Fruit fly (Drosophila melanogaster) whole organism, embryonic: ENCODE data around the gene CG6094.
A peak's percentile ranks its signal among the peaks of the same experiment; 100 is the strongest.

Experiments
- B-H2 ChIP-seq: fragments of 200-800 bp; sonication (Bioruptor generic); optimal IDR thresholded peaks from 2 replicates; lab custom pipeline; 2018; ENCODE audit warnings: missing biosample characterization, mild to moderate bottlenecking, missing genetic modification characterization
- Bdp1 ChIP-seq: fragments of 200-800 bp; sonication (Bioruptor generic); optimal IDR thresholded peaks from 3 replicates; lab custom pipeline; 2016; ENCODE audit warnings: missing biosample characterization, missing genetic modification characterization
- Blimp-1 ChIP-seq: fragments of 200-800 bp; sonication (Bioruptor generic); optimal IDR thresholded peaks from 3 replicates; lab custom pipeline; 2018; ENCODE audit warnings: missing biosample characterization, missing genetic modification characterization, mild to moderate bottlenecking, moderate library complexity, missing genetic modification reagents
- Bteb2 ChIP-seq: fragments of 200-800 bp; sonication (Bioruptor generic); optimal IDR thresholded peaks from 2 replicates; lab custom pipeline; 2016; ENCODE audit warnings: missing biosample characterization, missing genetic modification characterization
- CG11085 ChIP-seq: fragments of 200-800 bp; sonication (Bioruptor generic); IDR thresholded peaks from 2 replicates; pipeline ENCODE4 v1.3.6; 2022; ENCODE audit warnings: missing biosample characterization, missing genetic modification characterization
- CG11456 ChIP-seq: fragments of 200-800 bp; sonication (Bioruptor generic); IDR thresholded peaks from 3 replicates; pipeline ENCODE4 v1.3.6; 2022; ENCODE audit warnings: missing biosample characterization, missing genetic modification characterization
- CG11504 ChIP-seq: fragments of 200-800 bp; sonication (Bioruptor generic); optimal IDR thresholded peaks from 3 replicates; lab custom pipeline; 2019; ENCODE audit warnings: missing biosample characterization, mild to moderate bottlenecking, missing genetic modification characterization, moderate library complexity
- CG12104 ChIP-seq: fragments of 200-800 bp; sonication (Bioruptor generic); optimal IDR thresholded peaks from 3 replicates; lab custom pipeline; 2016; ENCODE audit warnings: missing biosample characterization, missing genetic modification characterization
- CG12219 ChIP-seq: fragments of 200-800 bp; sonication (Bioruptor generic); optimal IDR thresholded peaks from 3 replicates; lab custom pipeline; 2018; ENCODE audit warnings: missing biosample characterization, mild to moderate bottlenecking, missing genetic modification characterization
- CG12769 ChIP-seq: fragments of 200-800 bp; sonication (Bioruptor generic); optimal IDR thresholded peaks from 2 replicates; lab custom pipeline; 2019; ENCODE audit warnings: missing biosample characterization, mild to moderate bottlenecking, missing genetic modification characterization, moderate library complexity
- CG15011 ChIP-seq: fragments of 200-800 bp; sonication (Bioruptor generic); optimal IDR thresholded peaks from 3 replicates; lab custom pipeline; 2018; ENCODE audit warnings: missing biosample characterization, mild to moderate bottlenecking, missing genetic modification characterization
- CG15073 ChIP-seq: fragments of 200-800 bp; sonication (Bioruptor generic); optimal IDR thresholded peaks from 2 replicates; lab custom pipeline; 2016; ENCODE audit warnings: missing biosample characterization, missing genetic modification characterization
- CG17802 ChIP-seq: fragments of 200-800 bp; sonication (Bioruptor generic); optimal IDR thresholded peaks from 2 replicates; lab custom pipeline; 2018; ENCODE audit warnings: missing biosample characterization, mild to moderate bottlenecking, missing genetic modification characterization, moderate library complexity
- CG18262 ChIP-seq: fragments of 200-800 bp; optimal IDR thresholded peaks from 3 replicates; lab custom pipeline; 2019; ENCODE audit warnings: missing biosample characterization, mild to moderate bottlenecking, missing genetic modification characterization, moderate library complexity
- CG30431 ChIP-seq: fragments of 200-800 bp; sonication (Bioruptor generic); optimal IDR thresholded peaks from 2 replicates; lab custom pipeline; 2017; ENCODE audit warnings: missing biosample characterization, missing genetic modification characterization
- CG32772 ChIP-seq: fragments of 200-800 bp; sonication (Bioruptor generic); IDR thresholded peaks from 2 replicates; pipeline ENCODE4 v1.3.6; 2022; ENCODE audit warnings: missing biosample characterization, missing genetic modification characterization
- CG33213 ChIP-seq: fragments of 200-800 bp; sonication (Bioruptor generic); optimal IDR thresholded peaks from 3 replicates; lab custom pipeline; 2016; ENCODE audit warnings: missing biosample characterization, missing genetic modification characterization
- CG4617 ChIP-seq: fragments of 200-800 bp; sonication (Bioruptor generic); optimal IDR thresholded peaks from 3 replicates; lab custom pipeline; 2016; ENCODE audit warnings: missing biosample characterization, missing genetic modification characterization, borderline replicate concordance
- CG4707 ChIP-seq: fragments of 200-800 bp; sonication (Bioruptor generic); optimal IDR thresholded peaks from 2 replicates; lab custom pipeline; 2018; ENCODE audit warnings: missing biosample characterization, mild to moderate bottlenecking, missing genetic modification characterization, moderate library complexity
- CG6791 ChIP-seq: fragments of 200-800 bp; sonication (Bioruptor generic); IDR thresholded peaks from 3 replicates; pipeline ENCODE4 v1.3.6; 2022; ENCODE audit warnings: missing biosample characterization, missing genetic modification characterization; ENCODE audit not compliant: partially characterized antibody
- CG8924 ChIP-seq: fragments of 200-800 bp; optimal IDR thresholded peaks from 3 replicates; lab custom pipeline; 2019; ENCODE audit warnings: missing biosample characterization, mild to moderate bottlenecking, missing genetic modification characterization, moderate library complexity
- ERR ChIP-seq: fragments of 200-800 bp; sonication (Bioruptor generic); optimal IDR thresholded peaks from 2 replicates; lab custom pipeline; 2016; ENCODE audit warnings: missing biosample characterization, missing genetic modification characterization
- H2.0 ChIP-seq: fragments of 200-800 bp; sonication (Bioruptor generic); IDR thresholded peaks from 2 replicates; pipeline ENCODE4 v1.3.6; 2022; ENCODE audit warnings: missing biosample characterization, missing genetic modification characterization
- Lpt ChIP-seq: fragments of >200 bp; optimal IDR thresholded peaks from 2 replicates; lab custom pipeline; 2018; ENCODE audit warnings: missing biosample characterization, missing genetic modification characterization
- MTF-1 ChIP-seq: fragments of 200-800 bp; sonication (Bioruptor generic); optimal IDR thresholded peaks from 2 replicates; lab custom pipeline; 2018; ENCODE audit warnings: missing biosample characterization, mild to moderate bottlenecking, missing genetic modification characterization, borderline replicate concordance
- NK7.1 ChIP-seq: fragments of 200-800 bp; sonication (Bioruptor generic); optimal IDR thresholded peaks from 3 replicates; lab custom pipeline; 2016; ENCODE audit warnings: missing biosample characterization, missing genetic modification characterization
- Neu2 ChIP-seq: fragments of 200-800 bp; sonication (Bioruptor generic); optimal IDR thresholded peaks from 3 replicates; lab custom pipeline; 2016; ENCODE audit warnings: missing biosample characterization, missing genetic modification characterization, borderline replicate concordance
- Nf-YB ChIP-seq: fragments of 200-800 bp; sonication (Bioruptor generic); optimal IDR thresholded peaks from 3 replicates; lab custom pipeline; 2019; ENCODE audit warnings: missing biosample characterization, mild to moderate bottlenecking, missing genetic modification characterization, moderate library complexity
- Pdp1 ChIP-seq, 2 experiments: fragments of 200-800 bp; sonication (Bioruptor generic); optimal IDR thresholded peaks; 3 replicates each; lab custom pipeline; 2016; ENCODE audit warnings: missing biosample characterization in 2 of 2, missing genetic modification characterization in 2 of 2, mild to moderate bottlenecking in 1 of 2, moderate library complexity in 1 of 2
- abd-A ChIP-seq: fragments of 200-800 bp; sonication (Bioruptor generic); optimal IDR thresholded peaks from 3 replicates; lab custom pipeline; 2019; ENCODE audit warnings: missing biosample characterization, mild to moderate bottlenecking, missing genetic modification characterization, moderate library complexity
- br ChIP-seq: fragments of >200 bp; optimal IDR thresholded peaks from 2 replicates; lab custom pipeline; 2017
- cg ChIP-seq: fragments of 200-800 bp; sonication (Bioruptor generic); optimal IDR thresholded peaks from 3 replicates; lab custom pipeline; 2019; ENCODE audit warnings: missing biosample characterization, mild to moderate bottlenecking, missing genetic modification characterization, moderate library complexity
- croc ChIP-seq: fragments of 200-800 bp; sonication (Bioruptor generic); conservative IDR thresholded peaks from 3 replicates; pipeline ENCODE4 v1.3.6; 2022; ENCODE audit warnings: missing biosample characterization, missing genetic modification characterization
- crp ChIP-seq, 2 experiments: fragments of 200-800 bp; sonication (Bioruptor generic); optimal IDR thresholded peaks; 2 replicates in 1 of 2; 3 replicates in 1 of 2; lab custom pipeline; 2017; ENCODE audit warnings: missing biosample characterization in 2 of 2, missing genetic modification characterization in 2 of 2, mild to moderate bottlenecking in 1 of 2, moderate library complexity in 1 of 2
- cwo ChIP-seq: fragments of 200-800 bp; sonication (Bioruptor generic); optimal IDR thresholded peaks from 3 replicates; lab custom pipeline; 2017; ENCODE audit warnings: missing biosample characterization, missing genetic modification characterization, mild to moderate bottlenecking, moderate library complexity, missing genetic modification reagents
- dan ChIP-seq: fragments of 200-800 bp; sonication (Bioruptor generic); IDR thresholded peaks from 2 replicates; pipeline ENCODE4 v1.3.6; 2022; ENCODE audit warnings: missing biosample characterization, missing genetic modification characterization
- disco-r ChIP-seq: fragments of 200-800 bp; sonication (Bioruptor generic); optimal IDR thresholded peaks from 2 replicates; lab custom pipeline; 2016; ENCODE audit warnings: missing biosample characterization, missing genetic modification characterization
- ems ChIP-seq: fragments of 200-800 bp; sonication (Bioruptor generic); optimal IDR thresholded peaks from 3 replicates; lab custom pipeline; 2016; ENCODE audit warnings: missing biosample characterization, missing genetic modification characterization
- eve ChIP-seq, 2 experiments: fragments of >200 bp; optimal IDR thresholded peaks; 2 replicates each; lab custom pipeline; 2017; ENCODE audit warnings: missing biosample characterization in 2 of 2, missing genetic modification characterization in 2 of 2
- ewg ChIP-seq: fragments of 200-800 bp; sonication (Bioruptor generic); optimal IDR thresholded peaks from 3 replicates; lab custom pipeline; 2017; ENCODE audit warnings: mild to moderate bottlenecking, missing biosample characterization, missing genetic modification reagents, missing genetic modification characterization
- ham ChIP-seq: fragments of 200-800 bp; sonication (Bioruptor generic); IDR thresholded peaks from 2 replicates; pipeline ENCODE4 v1.3.6; 2022; ENCODE audit warnings: missing biosample characterization, missing genetic modification characterization
- nmo ChIP-seq: fragments of 200-800 bp; sonication (Bioruptor generic); optimal IDR thresholded peaks from 2 replicates; lab custom pipeline; 2018; ENCODE audit warnings: missing biosample characterization, mild to moderate bottlenecking, missing genetic modification characterization, moderate library complexity
- ro ChIP-seq: fragments of 200-800 bp; sonication (Bioruptor generic); IDR thresholded peaks from 2 replicates; pipeline ENCODE4 v1.3.6; 2022; ENCODE audit warnings: missing biosample characterization, missing genetic modification characterization
- run ChIP-seq: fragments of 200-800 bp; sonication (Bioruptor generic); optimal IDR thresholded peaks from 3 replicates; lab custom pipeline; 2018; ENCODE audit warnings: missing biosample characterization, mild to moderate bottlenecking, missing genetic modification characterization
- schlank ChIP-seq: fragments of 200-800 bp; sonication (Bioruptor generic); optimal IDR thresholded peaks from 2 replicates; lab custom pipeline; 2018; ENCODE audit warnings: missing biosample characterization, mild to moderate bottlenecking, missing genetic modification characterization
- scrt ChIP-seq: fragments of 200-800 bp; sonication (Bioruptor generic); optimal IDR thresholded peaks from 2 replicates; lab custom pipeline; 2018; ENCODE audit warnings: missing biosample characterization, mild to moderate bottlenecking, missing genetic modification characterization, moderate library complexity
- shn ChIP-seq: fragments of 200-800 bp; sonication (Bioruptor generic); optimal IDR thresholded peaks from 3 replicates; lab custom pipeline; 2016; ENCODE audit warnings: missing biosample characterization, missing genetic modification characterization
- slbo ChIP-seq: fragments of 200-800 bp; sonication (Bioruptor generic); IDR thresholded peaks from 2 replicates; pipeline ENCODE4 v1.3.6; 2022; ENCODE audit warnings: missing biosample characterization, missing genetic modification characterization
- sqz ChIP-seq: fragments of 200-800 bp; sonication (Bioruptor generic); optimal IDR thresholded peaks from 3 replicates; lab custom pipeline; 2018; ENCODE audit warnings: missing biosample characterization, mild to moderate bottlenecking, missing genetic modification characterization
- tap ChIP-seq: fragments of 200-800 bp; optimal IDR thresholded peaks from 3 replicates; lab custom pipeline; 2019; ENCODE audit warnings: missing biosample characterization, mild to moderate bottlenecking, missing genetic modification characterization, moderate library complexity
- z ChIP-seq: fragments of 200-800 bp; sonication (Bioruptor generic); IDR thresholded peaks from 3 replicates; pipeline ENCODE4 v1.3.6; 2022; ENCODE audit warnings: missing biosample characterization, missing genetic modification characterization

Gene CG6094

DNA sequence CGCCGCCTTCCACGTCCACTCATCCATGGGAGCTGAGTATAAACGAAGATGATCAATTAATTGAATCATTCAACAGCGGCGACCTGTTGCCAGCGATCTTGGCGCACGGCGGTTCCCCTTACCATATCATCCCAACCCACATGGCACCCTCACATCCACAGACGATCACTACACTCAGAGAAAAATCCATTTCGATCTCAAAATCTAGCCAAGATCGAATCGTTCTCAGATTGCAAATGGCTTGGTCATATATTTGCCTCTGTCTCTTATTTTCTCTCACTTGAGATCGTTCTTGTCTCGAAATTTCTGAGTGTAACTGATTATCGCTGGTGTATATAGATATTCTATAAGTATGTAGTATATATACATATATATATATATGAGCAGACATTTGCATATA lies 38.5 kb upstream of the CG6094 start (continued):
- TF ChIP-seq cwo (GFP tag; lab: Kevin White, UChicago) (no peak), sqz (GFP tag; lab: Kevin White, UChicago) (peak; percentile 1), Pdp1 (GFP tag; optimal IDR thresholded peaks at IDR 0.05; lab: Kevin White, UChicago) (peak in 1 of 2 experiments; percentile 49), ro (GFP tag; lab: Robert Waterston, UW) (no peak), CG33213 (GFP tag; lab: Kevin White, UChicago) (no peak), CG18262 (peak; percentile 52), CG12104 (GFP tag; lab: Kevin White, UChicago) (no peak), tap (tag; lab: Kevin White, UChicago) (peak; percentile 71), croc (0 out of 3 replicates have a peak, but pooled peaks have one; percentile 14), z (GFP tag; lab: Robert Waterston, UW) (no peak), CG15011 (GFP tag; lab: Kevin White, UChicago) (no peak), ERR (no peak), br (lab: Kevin White, UChicago) (no peak), CG12769 (tag; lab: Kevin White, UChicago) (peak; percentile 71), dan (GFP tag; lab: Robert Waterston, UW) (no peak), CG8924 (peak; percentile 42), shn (GFP tag; lab: Kevin White, UChicago) (no peak), Blimp-1 (peak; percentile 59), Nf-YB (GFP tag; lab: Kevin White, UChicago) (no peak), CG12219 (peak; percentile 38), ham (no peak), CG17802 (tag; lab: Kevin White, UChicago) (peak; percentile 38), Bteb2 (GFP tag; lab: Kevin White, UChicago) (no peak), slbo (GFP tag; lab: Robert Waterston, UW) (peak; percentile 75), nmo (peak; percentile 52), ewg (no peak), abd-A (no peak), CG15073 (no peak), ems (GFP tag; lab: Kevin White, UChicago) (peak; percentile 36), CG11456 (GFP tag; lab: Robert Waterston, UW) (peak; percentile 81), CG6791 (GFP tag; lab: Robert Waterston, UW) (no peak), CG11504 (tag; lab: Kevin White, UChicago) (peak; percentile 75), crp (GFP tag; optimal IDR thresholded peaks at IDR 0.05; lab: Kevin White, UChicago) (no peak), CG30431 (GFP tag; lab: Kevin White, UChicago) (peak; percentile 8), H2.0 (GFP tag; lab: Robert Waterston, UW) (peak; percentile 60), disco-r (GFP tag; lab: Kevin White, UChicago) (no peak), CG4617 (GFP tag; lab: Kevin White, UChicago) (no peak), MTF-1 (GFP tag; lab: Kevin White, UChicago) (no peak), B-H2 (GFP tag; lab: Kevin White, UChicago) (peak; percentile 27), scrt (peak; percentile 23), cg (GFP tag; lab: Kevin White, UChicago) (no peak), run (tag; lab: Kevin White, UChicago) (no peak), schlank (tag; lab: Kevin White, UChicago) (peak; percentile 26), Neu2 (GFP tag; lab: Kevin White, UChicago) (no peak), Bdp1 (no peak), Lpt (GFP tag; lab: Kevin White, UChicago) (no peak), CG11085 (no peak; the same call in 1 of the 2 replicates), CG32772 (GFP tag; lab: Robert Waterston, UW) (peak; percentile 51; the same call in 1 of the 2 replicates), eve (GFP tag; optimal IDR thresholded peaks at IDR 0.05; lab: Kevin White, UChicago) (no peak), NK7.1 (GFP tag; lab: Kevin White, UChicago) (no peak), CG4707 (GFP tag; lab: Kevin White, UChicago) (no peak)
